Fruit fly (Drosophila melanogaster): ENCODE results near the gene Jhbp16.

DNA sequence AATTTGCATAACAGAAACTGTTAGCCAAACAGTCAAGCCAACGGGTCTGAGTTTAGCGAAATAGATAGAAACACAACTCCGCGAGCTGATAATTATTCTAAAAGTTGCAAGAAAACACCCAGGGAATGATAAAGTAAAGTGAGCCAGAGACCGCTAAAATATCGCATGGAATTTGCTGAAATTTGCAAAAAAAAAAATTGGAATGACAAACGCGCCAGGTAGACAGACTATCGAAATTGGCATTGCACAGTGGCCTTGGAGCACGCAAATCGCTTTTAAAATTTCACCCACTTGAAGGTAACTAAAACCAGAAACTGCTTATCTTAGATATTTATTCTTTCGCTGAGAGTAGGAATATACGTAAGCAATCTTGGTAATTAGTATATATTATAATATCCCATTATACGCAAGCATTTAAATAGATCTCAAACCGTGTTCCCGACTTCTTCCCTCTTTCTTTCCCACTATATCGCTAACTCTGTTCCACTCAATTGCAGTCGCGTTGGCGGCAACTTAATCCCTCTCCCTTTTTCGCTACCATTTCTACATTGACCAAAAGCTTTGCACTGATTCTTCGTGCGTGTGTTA is 35.9 kb upstream of the Jhbp16 start:
- TF ChIP-seq Mnt (GFP tag; optimal IDR thresholded peaks at IDR 0.05) (no peak), tj (GFP tag; optimal IDR thresholded peaks at IDR 0.05) (peak; percentile 92), CG12768 (GFP tag; optimal IDR thresholded peaks at IDR 0.05) (no peak), Crg-1 (GFP tag; optimal IDR thresholded peaks at IDR 0.05) (no peak), CG5204 (GFP tag; optimal IDR thresholded peaks at IDR 0.05) (no peak), CG7045 (GFP tag; optimal IDR thresholded peaks at IDR 0.05) (no peak)

Data from whole organism, adult.